Worm (Caenorhabditis elegans): ENCODE measurements around the gene Y48A6C.8.
A peak's percentile ranks its signal among the peaks of the same experiment; 100 is the strongest.

DNA sequence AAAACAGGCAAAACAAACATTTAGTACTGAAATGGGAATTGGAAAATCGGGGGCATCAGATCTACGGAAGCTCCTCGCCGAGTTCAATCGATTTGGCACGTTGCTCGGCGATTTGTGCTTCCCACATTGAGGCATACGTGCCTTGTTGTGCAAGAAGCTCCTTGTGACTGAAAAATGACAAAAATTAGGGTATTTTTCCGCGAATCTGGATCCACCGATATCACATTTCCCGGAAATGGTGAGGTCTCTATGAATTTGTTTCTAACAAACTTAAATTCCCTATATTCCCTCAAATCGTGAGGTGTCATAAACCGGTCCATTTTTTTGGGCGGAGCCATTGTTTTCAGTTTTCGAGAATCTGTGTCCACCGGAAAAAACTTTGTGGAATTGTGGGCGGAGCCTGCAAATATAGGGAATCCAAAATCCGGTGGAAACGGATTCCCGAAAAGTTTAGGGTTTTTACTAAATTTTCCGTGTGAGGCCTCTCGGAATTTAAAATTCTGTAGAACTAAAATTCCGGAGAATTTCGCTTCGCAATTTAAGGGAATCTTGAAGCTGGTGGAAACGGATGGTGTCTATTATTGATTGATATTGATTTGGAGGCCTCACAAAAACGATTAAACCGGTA is 35.7 kb downstream of the Y48A6C.8 start:
- peak; percentile 7 for TF ChIP-seq hlh-6 (tag; optimal IDR thresholded peaks at IDR 0.05)
- peak; percentile 52 for TF ChIP-seq ceh-34 (tag; optimal IDR thresholded peaks at IDR 0.05)
- no peak for TF ChIP-seq nhr-11 (tag; optimal IDR thresholded peaks at IDR 0.05)
- peak; percentile 60 for TF ChIP-seq pag-3 (tag; optimal IDR thresholded peaks at IDR 0.05; ENCODE audit: borderline replicate concordance)
- TF ChIP-seq ama-1 (optimal IDR thresholded peaks at IDR 0.05) = no peak
- peak; percentile 39 for TF ChIP-seq gmeb-2 (tag; optimal IDR thresholded peaks at IDR 0.05)
- no peak for TF ChIP-seq lin-11 (tag; optimal IDR thresholded peaks at IDR 0.05)
- no peak for TF ChIP-seq hlh-13 (GFP tag; optimal IDR thresholded peaks at IDR 0.05)
- peak; percentile 9 for TF ChIP-seq Y22D7AL.16 (tag; optimal IDR thresholded peaks at IDR 0.05)
- TF ChIP-seq ceh-9 (tag; optimal IDR thresholded peaks at IDR 0.05) = peak; percentile 23
- peak; percentile 87 for TF ChIP-seq pqm-1 (tag; optimal IDR thresholded peaks at IDR 0.05)
- no peak for TF ChIP-seq fkh-10 (GFP tag; optimal IDR thresholded peaks at IDR 0.05)
- no peak for TF ChIP-seq unc-55 (GFP tag; optimal IDR thresholded peaks at IDR 0.05)
- peak; percentile 71 for TF ChIP-seq rnt-1 (tag; optimal IDR thresholded peaks at IDR 0.05)
